Worm (Caenorhabditis elegans): ENCODE data around the gene Y82E9BL.18.

DNA sequence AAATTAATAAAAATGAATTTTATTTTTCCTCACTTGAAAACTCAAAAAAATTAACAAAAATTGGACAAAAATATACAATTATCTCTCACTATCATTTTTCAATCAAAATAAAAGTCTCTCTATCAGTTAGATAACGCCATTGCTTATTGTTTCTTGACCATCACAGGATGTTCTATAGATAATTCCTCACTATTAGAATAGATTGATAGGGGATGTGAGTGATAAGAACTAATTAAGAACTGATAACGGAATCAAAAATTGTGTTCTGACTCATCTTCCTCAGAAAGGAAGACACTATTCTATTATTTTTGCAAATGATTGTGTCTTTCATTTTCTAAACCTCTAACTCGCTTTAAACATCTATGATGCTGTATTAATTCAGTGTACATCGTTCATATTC is 37.5 kb upstream of the Y82E9BL.18 start:
- TF ChIP-seq nfya-1 (tag; optimal IDR thresholded peaks at IDR 0.05; ENCODE audit: borderline replicate concordance, insufficient read depth) (no peak), F49E8.2 (tag; optimal IDR thresholded peaks at IDR 0.05; ENCODE audit: insufficient read depth) (no peak)

Measured in whole organism, young adult.